Worm (Caenorhabditis elegans) whole organism, L1 larva: ENCODE data around the gene ztf-30.
A peak's percentile ranks its signal among the peaks of the same experiment; 100 is the strongest.

Source experiments
- C16A3.4 ChIP-seq: fragments of 150-350 bp; optimal IDR thresholded peaks from 2 replicates; lab custom pipeline; 2014; ENCODE audit warnings: missing biosample characterization, missing genetic modification characterization
- F16B12.6 ChIP-seq: fragments of 150-350 bp; optimal IDR thresholded peaks from 2 replicates; lab custom pipeline; 2014; ENCODE audit warnings: missing biosample characterization, missing genetic modification characterization
- Y116A8C.19 ChIP-seq: sonication (generic microtip); optimal IDR thresholded peaks from 2 replicates; lab custom pipeline; 2016; ENCODE audit warnings: missing compliant biosample characterization, missing genetic modification characterization, borderline replicate concordance
- ama-1 ChIP-seq: fragments of 150-350 bp; optimal IDR thresholded peaks from 2 replicates; lab custom pipeline; 2014
- blmp-1 ChIP-seq: fragments of 150-350 bp; optimal IDR thresholded peaks from 2 replicates; lab custom pipeline; 2014; ENCODE audit warnings: missing biosample characterization, missing genetic modification characterization
- ceh-88 ChIP-seq: fragments of 200-800 bp; sonication (Bioruptor generic); IDR thresholded peaks from 2 replicates; pipeline ENCODE4 v1.3.6; 2022; ENCODE audit warnings: missing genetic modification characterization, missing compliant biosample characterization
- ces-1 ChIP-seq: fragments of 150-350 bp; optimal IDR thresholded peaks from 2 replicates; lab custom pipeline; 2014; ENCODE audit warnings: missing biosample characterization, missing genetic modification reagents, missing genetic modification characterization
- dpl-1 ChIP-seq, 3 experiments: fragments of 150-350 bp in 2 of 3; sonication (generic microtip) in 1 of 3; optimal IDR thresholded peaks; 2 replicates each; lab custom pipeline; 2014 to 2017; ENCODE audit warnings: missing biosample characterization in 3 of 3, missing genetic modification characterization in 3 of 3, missing genetic modification reagents in 3 of 3
- efl-1 ChIP-seq, 4 experiments: fragments of 150-350 bp; optimal IDR thresholded peaks in 3 of 4; peaks in 1 of 4; 1 replicate in 1 of 4; 2 replicates in 3 of 4; lab custom pipeline; 2014; ENCODE audit warnings: missing biosample characterization in 2 of 4, missing genetic modification characterization in 2 of 4, missing genetic modification reagents in 2 of 4
- elt-3 ChIP-seq, 6 experiments: fragments of 150-350 bp in 1 of 6; sonication (generic microtip); optimal IDR thresholded peaks; 2 replicates each; lab custom pipeline; 2017 to 2018; ENCODE audit warnings: missing biosample characterization in 6 of 6, missing genetic modification characterization in 6 of 6, inconsistent platforms in 1 of 6
- fkh-10 ChIP-seq: sonication (generic microtip); optimal IDR thresholded peaks from 2 replicates; lab custom pipeline; 2017; ENCODE audit warnings: missing biosample characterization, missing genetic modification reagents, missing genetic modification characterization
- fos-1 ChIP-seq: fragments of 150-350 bp; optimal IDR thresholded peaks from 2 replicates; lab custom pipeline; 2014; ENCODE audit warnings: missing biosample characterization, missing genetic modification characterization
- grh-1 ChIP-seq: fragments of 200-800 bp; sonication (Bioruptor generic); IDR thresholded peaks from 2 replicates; pipeline ENCODE4 v1.3.6; 2022; ENCODE audit warnings: missing genetic modification reagents, missing genetic modification characterization, missing compliant biosample characterization
- isw-1 ChIP-seq: fragments of 200-800 bp; sonication (Bioruptor generic); IDR thresholded peaks from 2 replicates; pipeline ENCODE4 v1.3.6; 2022; ENCODE audit warnings: missing genetic modification characterization, missing compliant biosample characterization
- jun-1 ChIP-seq: fragments of 150-350 bp; optimal IDR thresholded peaks from 2 replicates; lab custom pipeline; 2014; ENCODE audit warnings: missing biosample characterization, missing genetic modification reagents, missing genetic modification characterization
- lin-13 ChIP-seq: fragments of 150-350 bp; optimal IDR thresholded peaks from 2 replicates; lab custom pipeline; 2014; ENCODE audit warnings: missing biosample characterization, missing genetic modification reagents, missing genetic modification characterization
- lin-14 ChIP-seq: fragments of 200-800 bp; sonication (Bioruptor generic); optimal IDR thresholded peaks from 2 replicates; lab custom pipeline; 2018; ENCODE audit warnings: mild to moderate bottlenecking, missing genetic modification characterization, moderate library complexity, missing compliant biosample characterization
- lin-15B ChIP-seq: fragments of 150-350 bp; sonication (generic microtip); optimal IDR thresholded peaks from 3 replicates; lab custom pipeline; 2014; ENCODE audit warnings: missing biosample characterization, missing genetic modification characterization
- lin-35 ChIP-seq, 2 experiments: fragments of 150-350 bp; optimal IDR thresholded peaks; 2 replicates each; lab custom pipeline; 2014; ENCODE audit warnings: missing biosample characterization in 2 of 2, missing genetic modification characterization in 2 of 2, missing genetic modification reagents in 2 of 2
- lsy-2 ChIP-seq, 2 experiments: fragments of 150-350 bp; optimal IDR thresholded peaks; 2 replicates each; lab custom pipeline; 2014; ENCODE audit warnings: missing biosample characterization in 2 of 2, missing genetic modification characterization in 2 of 2
- mep-1 ChIP-seq: fragments of 150-350 bp; optimal IDR thresholded peaks from 2 replicates; lab custom pipeline; 2014; ENCODE audit warnings: missing biosample characterization, missing genetic modification characterization
- nhr-11 ChIP-seq: fragments of 150-350 bp; optimal IDR thresholded peaks from 2 replicates; lab custom pipeline; 2014; ENCODE audit warnings: missing biosample characterization, missing genetic modification characterization
- nhr-12 ChIP-seq: sonication (generic microtip); optimal IDR thresholded peaks from 2 replicates; lab custom pipeline; 2017; ENCODE audit warnings: missing biosample characterization, missing genetic modification characterization
- nhr-20 ChIP-seq: sonication (generic microtip); optimal IDR thresholded peaks from 2 replicates; lab custom pipeline; 2016; ENCODE audit warnings: mild to moderate bottlenecking, missing genetic modification characterization, missing compliant biosample characterization
- nhr-28 ChIP-seq: fragments of 150-350 bp; optimal IDR thresholded peaks from 2 replicates; lab custom pipeline; 2014; ENCODE audit warnings: missing biosample characterization, missing genetic modification characterization
- nhr-85 ChIP-seq: sonication (generic microtip); peaks from one replicate; lab custom pipeline; 2016; ENCODE audit warnings: missing genetic modification characterization, inconsistent platforms, missing compliant biosample characterization
- pag-3 ChIP-seq: sonication (generic microtip); optimal IDR thresholded peaks from 2 replicates; lab custom pipeline; 2017; ENCODE audit warnings: missing genetic modification characterization, mild to moderate bottlenecking, missing compliant biosample characterization, antibody characterized with exemption, borderline replicate concordance; ENCODE audit not compliant: insufficient read depth
- snpc-4 ChIP-seq: fragments of 150-350 bp; optimal IDR thresholded peaks from 2 replicates; lab custom pipeline; 2014; ENCODE audit warnings: missing biosample characterization, missing genetic modification characterization
- snu-23 ChIP-seq: sonication (generic microtip); optimal IDR thresholded peaks from 2 replicates; lab custom pipeline; 2016; ENCODE audit warnings: missing genetic modification characterization, missing compliant biosample characterization
- unc-62 ChIP-seq: fragments of 150-350 bp; optimal IDR thresholded peaks from 2 replicates; lab custom pipeline; 2014; ENCODE audit warnings: missing biosample characterization, missing genetic modification reagents, missing genetic modification characterization
- vab-15 ChIP-seq: sonication (generic microtip); optimal IDR thresholded peaks from 2 replicates; lab custom pipeline; 2017; ENCODE audit warnings: missing genotype, mild to moderate bottlenecking, missing genetic modification characterization, missing compliant biosample characterization

ztf-30 gene

ce11 chrIII:8630833-8631232, 33.2 kb upstream of the ztf-30 start, which contains the start of gene dnj-10 (continued):
- TF ChIP-seq pag-3 (tag; lab: Kevin White, UChicago) (no peak), snpc-4 (peak; percentile 47)
- TF ChIP-seq, all 84 proteins: peak for 36

ce11 chrIII:8628405-8628982, 30.8 kb upstream of the ztf-30 start, which contains the start of the genes polk-1 and gpr-1:
Gene polk-1, minus strand, starts transcription at chrIII:8628590.
Gene gpr-1, plus strand, starts transcription at chrIII:8628932.
- TF ChIP-seq lin-35 (GFP tag; optimal IDR thresholded peaks at IDR 0.05; lab: Kevin White, UChicago), result peak; percentile 68 to 93
- peak; percentile 52 for TF ChIP-seq lin-13 (GFP tag; lab: Kevin White, UChicago)
- peak; percentile 74 to 86 (median 81) for TF ChIP-seq dpl-1 (GFP tag; optimal IDR thresholded peaks at IDR 0.05; lab: Kevin White, UChicago)
- TF ChIP-seq efl-1 (optimal IDR thresholded peaks at IDR 0.05; lab: Kevin White, UChicago), result peak; percentile 80 to 83
- TF ChIP-seq efl-1 (GFP tag; optimal IDR thresholded peaks at IDR 0.05 in 1 of 2; lab: Kevin White, UChicago), result peak; percentile 85 to 98
- TF ChIP-seq snu-23 (GFP tag; lab: Kevin White, UChicago), result peak; percentile 22
- no peak for TF ChIP-seq unc-62 (GFP tag; lab: Kevin White, UChicago)
- TF ChIP-seq F16B12.6 (tag; lab: Kevin White, UChicago), result peak; percentile 79
- TF ChIP-seq C16A3.4 (tag; lab: Kevin White, UChicago), result peak; percentile 25
- TF ChIP-seq nhr-28 (tag; lab: Kevin White, UChicago), result no peak
- TF ChIP-seq jun-1, result no peak
- TF ChIP-seq snpc-4, result no peak
- TF ChIP-seq isw-1 (GFP tag; lab: Robert Waterston, UW), result peak; percentile 27; the same call in 1 of the 2 replicates
- peak; percentile 23 for TF ChIP-seq blmp-1 (tag; lab: Kevin White, UChicago)
- peak; percentile 36 for TF ChIP-seq lin-15B (tag; lab: Kevin White, UChicago)
- peak; percentile 29 to 52 for TF ChIP-seq lsy-2 (tag; optimal IDR thresholded peaks at IDR 0.05; lab: Kevin White, UChicago)
- TF ChIP-seq, all 84 proteins: peak for 11

ce11 chrIII:8625125-8625524, 27.5 kb upstream of the ztf-30 start:
- TF ChIP-seq isw-1 (GFP tag; lab: Robert Waterston, UW), result no peak
- TF ChIP-seq efl-1 (optimal IDR thresholded peaks at IDR 0.05; lab: Kevin White, UChicago), result no peak
- peak in 1 of 2 experiments; percentile 46 for TF ChIP-seq efl-1 (GFP tag; optimal IDR thresholded peaks at IDR 0.05 in 1 of 2; lab: Kevin White, UChicago)
- TF ChIP-seq, all 84 proteins: peak for 1

- TF ChIP-seq ceh-88 (GFP tag; lab: Robert Waterston, UW) (no peak), fkh-10 (no peak), Y116A8C.19 (no peak), mep-1 (tag; lab: Kevin White, UChicago) (no peak), elt-3 (tag; optimal IDR thresholded peaks at IDR 0.05; lab: Kevin White, UChicago) (no peak), nhr-11 (tag; lab: Kevin White, UChicago) (no peak), ces-1 (no peak), nhr-20 (tag; lab: Kevin White, UChicago) (no peak)
Observed at ce11 chrIII:8622435-8622834, 24.8 kb upstream of the ztf-30 start, which contains the start of gene ceh-16. Gene ceh-16, plus strand, starts transcription at chrIII:8622735.

ce11 chrIII:8621982-8622381, 24.3 kb upstream of the ztf-30 start:
- TF ChIP-seq fos-1 (tag; lab: Kevin White, UChicago), result no peak

ce11 chrIII:8621002-8621401, 23.3 kb upstream of the ztf-30 start:
- TF ChIP-seq blmp-1 (tag; lab: Kevin White, UChicago) (peak; percentile 49), lsy-2 (tag; optimal IDR thresholded peaks at IDR 0.05; lab: Kevin White, UChicago) (peak in 1 of 2 experiments; percentile 44), nhr-85 (tag; lab: Kevin White, UChicago) (peak; percentile 87), vab-15 (no peak), lin-14 (GFP tag; lab: Kevin White, UChicago) (peak; percentile 70)

- no peak for TF ChIP-seq ama-1 (lab: Kevin White, UChicago)
- TF ChIP-seq nhr-12 (tag; lab: Kevin White, UChicago), result no peak
- no peak for TF ChIP-seq grh-1 (GFP tag; lab: Robert Waterston, UW)
Observed at ce11 chrIII:8620259-8620658, 22.6 kb upstream of the ztf-30 start.
